Worm (Caenorhabditis elegans) whole organism, young adult: Measurements from ENCODE around the gene C32D5.14.

ENCODE experiments used
- B0336.3 ChIP-seq: fragments of 200-800 bp; sonication (Bioruptor generic); IDR thresholded peaks from 2 replicates; pipeline ENCODE4 v1.3.6; 2022; ENCODE audit warnings: missing genetic modification characterization, missing compliant biosample characterization
- C06A6.2 ChIP-seq: fragments of 200-800 bp; sonication (Bioruptor generic); conservative IDR thresholded peaks from 2 replicates; pipeline ENCODE4 v1.3.6; 2022; ENCODE audit warnings: missing genetic modification characterization, missing compliant biosample characterization
- F10E7.11 ChIP-seq: sonication (generic microtip); optimal IDR thresholded peaks from 2 replicates; lab custom pipeline; 2017; ENCODE audit warnings: mild to moderate bottlenecking, missing genetic modification characterization, moderate library complexity, missing compliant biosample characterization
- F23B12.7 ChIP-seq: sonication (generic microtip); optimal IDR thresholded peaks from 2 replicates; lab custom pipeline; 2017; ENCODE audit warnings: missing genetic modification characterization, mild to moderate bottlenecking, missing compliant biosample characterization, antibody characterized with exemption, moderate library complexity; ENCODE audit not compliant: insufficient read depth
- K11D2.4 ChIP-seq: fragments of 200-800 bp; sonication (Bioruptor generic); IDR thresholded peaks from 2 replicates; pipeline ENCODE4 v1.3.6; 2022; ENCODE audit warnings: missing genetic modification reagents, missing genetic modification characterization, missing compliant biosample characterization
- T07F8.4 ChIP-seq: sonication (generic microtip); optimal IDR thresholded peaks from 2 replicates; lab custom pipeline; 2016; ENCODE audit warnings: mild to moderate bottlenecking, missing genetic modification characterization, moderate library complexity, missing compliant biosample characterization
- ama-1 ChIP-seq, 3 experiments: fragments of 150-350 bp in 1 of 3; sonication (generic microtip) in 2 of 3; optimal IDR thresholded peaks; 2 replicates each; lab custom pipeline; 2014 to 2018; ENCODE audit warnings: missing biosample characterization in 2 of 3, missing genetic modification characterization in 2 of 3, missing genetic modification reagents in 2 of 3
- aptf-2 ChIP-seq: fragments of 200-800 bp; sonication (Bioruptor generic); conservative IDR thresholded peaks from 2 replicates; pipeline ENCODE4 v1.3.6; 2022; ENCODE audit warnings: missing genetic modification reagents, missing genetic modification characterization, missing compliant biosample characterization
- aptf-3 ChIP-seq: fragments of 200-800 bp; sonication (Bioruptor generic); IDR thresholded peaks from 2 replicates; pipeline ENCODE4 v1.3.6; 2022; ENCODE audit warnings: missing genetic modification characterization, missing compliant biosample characterization
- athp-1 ChIP-seq: sonication (generic microtip); optimal IDR thresholded peaks from 2 replicates; lab custom pipeline; 2017; ENCODE audit warnings: mild to moderate bottlenecking, missing genetic modification characterization, missing compliant biosample characterization
- cebp-1 ChIP-seq, 2 experiments: fragments of 200-800 bp in 1 of 2; sonication (Bioruptor generic) in 1 of 2; sonication (generic microtip) in 1 of 2; IDR thresholded peaks in 1 of 2; optimal IDR thresholded peaks in 1 of 2; 2 replicates each; pipeline versions ENCODE4 v1.3.6 to Lab custom; 2017 to 2022; ENCODE audit warnings: missing compliant biosample characterization in 2 of 2, missing genetic modification characterization in 2 of 2, mild to moderate bottlenecking in 1 of 2, missing genetic modification reagents in 1 of 2, moderate library complexity in 1 of 2
- cebp-2 ChIP-seq: fragments of 200-800 bp; sonication (Bioruptor generic); IDR thresholded peaks from 2 replicates; pipeline ENCODE4 v1.3.6; 2022; ENCODE audit warnings: missing genetic modification characterization, missing compliant biosample characterization
- ceh-100 ChIP-seq: fragments of 200-800 bp; sonication (Bioruptor generic); IDR thresholded peaks from 2 replicates; pipeline ENCODE4 v1.3.6; 2022; ENCODE audit warnings: missing genetic modification reagents, missing genetic modification characterization, missing compliant biosample characterization
- ceh-27 ChIP-seq: fragments of 200-800 bp; sonication (Bioruptor generic); optimal IDR thresholded peaks from 2 replicates; lab custom pipeline; 2018; ENCODE audit warnings: mild to moderate bottlenecking, missing genetic modification characterization, moderate library complexity, missing compliant biosample characterization
- ceh-79 ChIP-seq: sonication (generic microtip); optimal IDR thresholded peaks from 2 replicates; lab custom pipeline; 2017; ENCODE audit warnings: mild to moderate bottlenecking, missing genetic modification characterization, missing compliant biosample characterization
- ceh-91 ChIP-seq: fragments of 200-800 bp; sonication (Bioruptor generic); IDR thresholded peaks from 2 replicates; pipeline ENCODE4 v1.3.6; 2022; ENCODE audit warnings: missing genetic modification reagents, missing genetic modification characterization, missing compliant biosample characterization
- dox-1 ChIP-seq: fragments of 200-800 bp; sonication (Bioruptor generic); IDR thresholded peaks from 2 replicates; pipeline ENCODE4 v1.3.6; 2022; ENCODE audit warnings: missing genetic modification reagents, missing genetic modification characterization, missing compliant biosample characterization
- dpff-1 ChIP-seq: sonication (generic microtip); optimal IDR thresholded peaks from 2 replicates; lab custom pipeline; 2017; ENCODE audit warnings: mild to moderate bottlenecking, missing genetic modification characterization, missing compliant biosample characterization
- egl-18 ChIP-seq: fragments of 200-800 bp; sonication (Bioruptor generic); IDR thresholded peaks from 2 replicates; pipeline ENCODE4 v1.3.6; 2022; ENCODE audit warnings: missing genetic modification reagents, missing genetic modification characterization, missing compliant biosample characterization
- fkh-3 ChIP-seq: sonication (generic microtip); optimal IDR thresholded peaks from 2 replicates; lab custom pipeline; 2016; ENCODE audit warnings: mild to moderate bottlenecking, missing genetic modification characterization, missing compliant biosample characterization
- gei-17 ChIP-seq: fragments of 200-800 bp; sonication (Bioruptor generic); optimal IDR thresholded peaks from 2 replicates; lab custom pipeline; 2018; ENCODE audit warnings: mild to moderate bottlenecking, missing genetic modification characterization, missing compliant biosample characterization
- hlh-12 ChIP-seq: sonication (generic microtip); optimal IDR thresholded peaks from 2 replicates; lab custom pipeline; 2016; ENCODE audit warnings: missing genetic modification characterization, missing compliant biosample characterization
- hsf-1 ChIP-seq: fragments of 200-800 bp; sonication (Bioruptor generic); IDR thresholded peaks from 2 replicates; pipeline ENCODE4 v1.3.6; 2022; ENCODE audit warnings: missing genetic modification reagents, missing genetic modification characterization, missing compliant biosample characterization
- lsl-1 ChIP-seq: fragments of 200-800 bp; sonication (Bioruptor generic); optimal IDR thresholded peaks from 2 replicates; lab custom pipeline; 2018; ENCODE audit warnings: mild to moderate bottlenecking, missing genetic modification characterization, moderate library complexity, missing compliant biosample characterization
- madf-3 ChIP-seq: fragments of 200-800 bp; sonication (Bioruptor generic); IDR thresholded peaks from 2 replicates; pipeline ENCODE4 v1.3.6; 2022; ENCODE audit warnings: missing genetic modification reagents, missing genetic modification characterization, missing compliant biosample characterization
- mes-4 ChIP-seq: sonication (generic microtip); optimal IDR thresholded peaks from 2 replicates; lab custom pipeline; 2016; ENCODE audit warnings: missing genotype, missing genetic modification characterization, missing compliant biosample characterization
- nhr-120 ChIP-seq: fragments of 200-800 bp; sonication (Bioruptor generic); IDR thresholded peaks from 2 replicates; pipeline ENCODE4 v1.3.6; 2022; ENCODE audit warnings: missing genetic modification characterization, missing compliant biosample characterization
- nhr-179 ChIP-seq: sonication (generic microtip); optimal IDR thresholded peaks from 2 replicates; lab custom pipeline; 2016; ENCODE audit warnings: mild to moderate bottlenecking, missing genetic modification characterization, missing compliant biosample characterization
- nhr-80 ChIP-seq: sonication (generic microtip); optimal IDR thresholded peaks from 2 replicates; lab custom pipeline; 2016; ENCODE audit warnings: missing genetic modification characterization, missing compliant biosample characterization
- repo-1 ChIP-seq: sonication (generic microtip); optimal IDR thresholded peaks from 2 replicates; lab custom pipeline; 2017; ENCODE audit warnings: mild to moderate bottlenecking, missing genetic modification characterization, missing compliant biosample characterization
- sea-2 ChIP-seq: fragments of 200-800 bp; sonication (Bioruptor generic); IDR thresholded peaks from 2 replicates; pipeline ENCODE4 v1.3.6; 2022; ENCODE audit warnings: missing genetic modification characterization, missing compliant biosample characterization
- snpc-1.3 ChIP-seq: sonication (generic microtip); optimal IDR thresholded peaks from 2 replicates; lab custom pipeline; 2017; ENCODE audit warnings: missing genetic modification characterization, mild to moderate bottlenecking, missing compliant biosample characterization, antibody characterized with exemption, moderate library complexity, missing genotype, missing genetic modification reagents; ENCODE audit not compliant: insufficient read depth
- snpc-3.4 ChIP-seq: sonication (generic microtip); optimal IDR thresholded peaks from 2 replicates; lab custom pipeline; 2017; ENCODE audit warnings: missing genetic modification characterization, mild to moderate bottlenecking, missing compliant biosample characterization, antibody characterized with exemption, moderate library complexity, missing genotype, missing genetic modification reagents
- sptf-2 ChIP-seq: fragments of 200-800 bp; sonication (Bioruptor generic); optimal IDR thresholded peaks from 2 replicates; lab custom pipeline; 2018; ENCODE audit warnings: mild to moderate bottlenecking, missing genetic modification characterization, missing compliant biosample characterization
- tbp1 ChIP-seq: fragments of 200-800 bp; sonication (Bioruptor generic); optimal IDR thresholded peaks from 2 replicates; lab custom pipeline; 2018; ENCODE audit warnings: mild to moderate bottlenecking, missing genetic modification characterization, missing compliant biosample characterization
- ztf-22 ChIP-seq: fragments of 200-800 bp; sonication (Bioruptor generic); optimal IDR thresholded peaks from 2 replicates; lab custom pipeline; 2018; ENCODE audit warnings: mild to moderate bottlenecking, missing genetic modification characterization, moderate library complexity, missing compliant biosample characterization
- ztf-25 ChIP-seq: fragments of 200-800 bp; sonication (Bioruptor generic); IDR thresholded peaks from 2 replicates; pipeline ENCODE4 v1.3.6; 2022; ENCODE audit warnings: missing genetic modification reagents, missing genetic modification characterization, missing compliant biosample characterization
- ztf-3 ChIP-seq: fragments of 200-800 bp; sonication (Bioruptor generic); optimal IDR thresholded peaks from 2 replicates; lab custom pipeline; 2018; ENCODE audit warnings: mild to moderate bottlenecking, missing genetic modification characterization, missing compliant biosample characterization

C32D5.14 gene

ce11 chrII:6377381-6377948, 42.2 kb downstream of the C32D5.14 start:
- no peak for TF ChIP-seq cebp-2 (GFP tag; lab: Robert Waterston, UW)
- no peak for TF ChIP-seq snpc-3.4 (tag; lab: Kevin White, UChicago)
- no peak for TF ChIP-seq ceh-79 (tag; lab: Kevin White, UChicago)
- TF ChIP-seq aptf-3 (GFP tag; lab: Robert Waterston, UW): no peak
- TF ChIP-seq F23B12.7: peak; percentile 23
- no peak for TF ChIP-seq ztf-22 (GFP tag; lab: Kevin White, UChicago)
- no peak for TF ChIP-seq dpff-1 (tag; lab: Kevin White, UChicago)
- TF ChIP-seq snpc-1.3 (tag; lab: Kevin White, UChicago): no peak
- TF ChIP-seq aptf-2 (GFP tag; lab: Robert Waterston, UW): no peak
- peak; percentile 91 for TF ChIP-seq nhr-80 (tag; lab: Kevin White, UChicago)
- no peak for TF ChIP-seq C06A6.2
- no peak for TF ChIP-seq ztf-25 (GFP tag; lab: Robert Waterston, UW)
- no peak for TF ChIP-seq ceh-27 (GFP tag; lab: Kevin White, UChicago)
- TF ChIP-seq T07F8.4 (tag; lab: Kevin White, UChicago): no peak
- TF ChIP-seq nhr-120: no peak
- TF ChIP-seq ceh-91: no peak
- peak; percentile 64; the same call in 1 of the 2 replicates for TF ChIP-seq cebp-1 (GFP tag; IDR thresholded peaks at IDR 0.05; lab: Robert Waterston, UW)
- TF ChIP-seq cebp-1 (tag; optimal IDR thresholded peaks at IDR 0.05; lab: Kevin White, UChicago): peak; percentile 69
- no peak for TF ChIP-seq ceh-100 (GFP tag; lab: Robert Waterston, UW)
- TF ChIP-seq F10E7.11 (tag; lab: Kevin White, UChicago): no peak
- TF ChIP-seq tbp1 (GFP tag; lab: Kevin White, UChicago): no peak
- no peak for TF ChIP-seq hlh-12
- no peak for TF ChIP-seq sptf-2 (GFP tag; lab: Kevin White, UChicago)
- no peak for TF ChIP-seq ama-1 (optimal IDR thresholded peaks at IDR 0.05; lab: Kevin White, UChicago)
- TF ChIP-seq ama-1 (GFP tag; optimal IDR thresholded peaks at IDR 0.05; lab: Kevin White, UChicago): no peak
- TF ChIP-seq lsl-1 (GFP tag; lab: Kevin White, UChicago): no peak
- TF ChIP-seq nhr-179 (tag; lab: Kevin White, UChicago): no peak
- 0 out of 2 replicates have a peak, but pooled peaks have one; percentile 13 for TF ChIP-seq dox-1 (GFP tag; lab: Robert Waterston, UW)
- TF ChIP-seq hsf-1 (GFP tag; lab: Robert Waterston, UW): no peak

- TF ChIP-seq gei-17 (GFP tag; lab: Kevin White, UChicago) (no peak), sea-2 (no peak), madf-3 (no peak), fkh-3 (tag; lab: Kevin White, UChicago) (no peak), repo-1 (tag; lab: Kevin White, UChicago) (no peak), ztf-3 (GFP tag; lab: Kevin White, UChicago) (no peak), B0336.3 (no peak), snpc-1.3 (tag; lab: Kevin White, UChicago) (no peak), mes-4 (tag; lab: Kevin White, UChicago) (no peak), athp-1 (no peak), egl-18 (GFP tag; lab: Robert Waterston, UW) (no peak), K11D2.4 (GFP tag; lab: Robert Waterston, UW) (no peak)
- TF ChIP-seq, all 124 proteins: peak for 0
Measured at ce11 chrII:6379038-6379563, 43.8 kb downstream of the C32D5.14 start.
